Fruit fly (Drosophila melanogaster): ENCODE results near the gene Rbsn-5.

The Rbsn-5 gene

DNA sequence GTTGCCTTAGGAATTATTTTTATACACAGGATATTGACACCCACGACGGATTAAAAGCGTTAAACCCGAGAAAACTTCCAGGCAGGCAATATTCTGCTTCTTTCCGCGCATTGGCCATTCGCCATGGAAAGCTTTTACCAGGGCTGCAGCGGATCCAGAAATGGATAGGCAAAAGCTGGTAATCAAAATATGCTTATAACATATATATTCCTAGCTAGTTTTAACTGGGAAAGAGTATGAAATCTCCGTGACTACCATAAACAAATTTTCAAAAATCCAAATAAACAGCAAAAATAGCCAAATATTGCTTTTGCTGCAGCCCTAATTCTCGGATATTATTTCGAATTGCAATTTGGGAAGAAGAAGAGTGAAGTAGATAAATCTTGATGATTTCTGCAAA is at the start of gene Rbsn-5, which contains the start of gene PAPLA1 (continued):
- peak; percentile 96 for TF ChIP-seq jumu (GFP tag; optimal IDR thresholded peaks at IDR 0.05)
- peak; percentile 96 for TF ChIP-seq CG13424 (tag; optimal IDR thresholded peaks at IDR 0.05)
- peak; percentile 93 for TF ChIP-seq Fer1 (GFP tag; optimal IDR thresholded peaks at IDR 0.05)
- TF ChIP-seq hb (GFP tag; IDR thresholded peaks at IDR 0.05; ENCODE audit: partially characterized antibody) = no peak
- TF ChIP-seq zfh1 (GFP tag; IDR thresholded peaks at IDR 0.05) = peak; percentile 93
- peak in 1 of 2 experiments; percentile 85 for TF ChIP-seq Eip74EF (GFP tag; optimal IDR thresholded peaks at IDR 0.05)
- TF ChIP-seq Xrp1 (GFP tag; IDR thresholded peaks at IDR 0.05) = peak; percentile 93
- 0 out of 2 replicates have a peak, but pooled peaks have one; percentile 59 for TF ChIP-seq Doc2 (GFP tag; IDR thresholded peaks at IDR 0.05)
- 0 out of 2 replicates have a peak, but pooled peaks have one; percentile 28 for TF ChIP-seq Dref (GFP tag; IDR thresholded peaks at IDR 0.05)
- peak; percentile 92 for TF ChIP-seq Dek (tag; optimal IDR thresholded peaks at IDR 0.05)
- TF ChIP-seq bbx (GFP tag; IDR thresholded peaks at IDR 0.05; ENCODE audit: partially characterized antibody) = no peak
- TF ChIP-seq NfI (GFP tag; optimal IDR thresholded peaks at IDR 0.05) = peak; percentile 93
- peak; percentile 33; the same call in 1 of the 2 replicates for TF ChIP-seq crol (GFP tag; IDR thresholded peaks at IDR 0.05)
- peak; percentile 84 for TF ChIP-seq CG11723 (GFP tag; optimal IDR thresholded peaks at IDR 0.05)
- TF ChIP-seq NC2α (GFP tag; optimal IDR thresholded peaks at IDR 0.05) = peak; percentile 88
- peak; percentile 90 for TF ChIP-seq E2f1 (GFP tag; IDR thresholded peaks at IDR 0.05)
- TF ChIP-seq slp2 (GFP tag; optimal IDR thresholded peaks at IDR 0.05) = peak; percentile 92
- peak; percentile 93 for TF ChIP-seq ranshi (GFP tag; IDR thresholded peaks at IDR 0.05)
- TF ChIP-seq sna (GFP tag; IDR thresholded peaks at IDR 0.05; ENCODE audit: partially characterized antibody) = no peak
- TF ChIP-seq Six4 (GFP tag; optimal IDR thresholded peaks at IDR 0.05) = peak; percentile 94
- TF ChIP-seq phol (tag; optimal IDR thresholded peaks at IDR 0.05) = peak; percentile 95
- peak; percentile 90 for TF ChIP-seq eyg (GFP tag; optimal IDR thresholded peaks at IDR 0.05)
- TF ChIP-seq Antp (GFP tag; optimal IDR thresholded peaks at IDR 0.05) = peak; percentile 95
- peak; percentile 87 for TF ChIP-seq jigr1 (GFP tag; IDR thresholded peaks at IDR 0.05)
- TF ChIP-seq pho (GFP tag; optimal IDR thresholded peaks at IDR 0.05) = peak; percentile 96
- TF ChIP-seq Atf3 (GFP tag; optimal IDR thresholded peaks at IDR 0.05) = peak; percentile 94
- no peak for TF ChIP-seq Opbp (GFP tag; IDR thresholded peaks at IDR 0.05; ENCODE audit: partially characterized antibody)
- peak; percentile 93 for TF ChIP-seq CG14014 (GFP tag; IDR thresholded peaks at IDR 0.05)
- TF ChIP-seq az2 (GFP tag; optimal IDR thresholded peaks at IDR 0.05) = peak; percentile 94
- TF ChIP-seq tin (GFP tag; optimal IDR thresholded peaks at IDR 0.05) = peak; percentile 96

- TF ChIP-seq CG8290 (GFP tag; optimal IDR thresholded peaks at IDR 0.05) (no peak), CG8290 (tag; optimal IDR thresholded peaks at IDR 0.05) (peak in 1 of 2 experiments; percentile 5), CG7271 (tag; optimal IDR thresholded peaks at IDR 0.05) (peak; percentile 50), phol (tag; optimal IDR thresholded peaks at IDR 0.05) (peak; percentile 67), bigmax (GFP tag; optimal IDR thresholded peaks at IDR 0.05) (peak; percentile 80), CG4820 (GFP tag; optimal IDR thresholded peaks at IDR 0.05) (no peak), BEAF-32 (GFP tag; optimal IDR thresholded peaks at IDR 0.05) (no peak), sens (GFP tag) (peak; percentile 54), Ets97D (GFP tag; optimal IDR thresholded peaks at IDR 0.05) (peak; percentile 59), nmo (GFP tag; optimal IDR thresholded peaks at IDR 0.05) (no peak), hkb (optimal IDR thresholded peaks at IDR 0.05) (no peak), hkb (GFP tag; IDR thresholded peaks at IDR 0.05) (0 out of 2 replicates have a peak, but pooled peaks have one; percentile 18), p53 (GFP tag; optimal IDR thresholded peaks at IDR 0.05) (peak; percentile 29), pb (GFP tag; optimal IDR thresholded peaks at IDR 0.05) (no peak), CG2199 (GFP tag; IDR thresholded peaks at IDR 0.05) (peak; percentile 98), CG17568 (GFP tag; optimal IDR thresholded peaks at IDR 0.05) (peak; percentile 16)
Observed at dm6 chr2L:8110549-8111438, 48.8 kb upstream of the Rbsn-5 start.

All from whole organism, embryonic.